Worm (Caenorhabditis elegans) whole organism, L2 larva: Measurements from ENCODE around the gene T21B10.3.

ENCODE experiments used
- C34F6.9 ChIP-seq: fragments of 150-350 bp; optimal IDR thresholded peaks from 2 replicates; lab custom pipeline; 2014; ENCODE audit warnings: missing biosample characterization, missing genetic modification characterization
- F13H6.1 ChIP-seq: sonication (generic microtip); optimal IDR thresholded peaks from 2 replicates; lab custom pipeline; 2016; ENCODE audit warnings: missing genetic modification characterization, missing compliant biosample characterization
- R02D3.7 ChIP-seq: fragments of 150-350 bp; optimal IDR thresholded peaks from 2 replicates; lab custom pipeline; 2014; ENCODE audit warnings: missing biosample characterization, missing genetic modification characterization
- ZK546.5 ChIP-seq: sonication (generic microtip); optimal IDR thresholded peaks from 2 replicates; lab custom pipeline; 2017; ENCODE audit warnings: missing biosample characterization, missing genetic modification characterization
- alr-1 ChIP-seq: fragments of 150-350 bp; optimal IDR thresholded peaks from 2 replicates; lab custom pipeline; 2014; ENCODE audit warnings: missing biosample characterization, missing genetic modification characterization
- aly-2 ChIP-seq: fragments of 150-350 bp; optimal IDR thresholded peaks from 2 replicates; lab custom pipeline; 2014; ENCODE audit warnings: missing biosample characterization, missing genetic modification characterization
- ama-1 ChIP-seq: fragments of 150-350 bp; optimal IDR thresholded peaks from 2 replicates; lab custom pipeline; 2018; ENCODE audit warnings: inconsistent platforms
- blmp-1 ChIP-seq: sonication (generic microtip); optimal IDR thresholded peaks from 2 replicates; lab custom pipeline; 2017; ENCODE audit warnings: missing genetic modification characterization, mild to moderate bottlenecking, missing compliant biosample characterization, antibody characterized with exemption, moderate library complexity; ENCODE audit not compliant: insufficient read depth
- ceh-16 ChIP-seq: fragments of 150-350 bp; optimal IDR thresholded peaks from 2 replicates; lab custom pipeline; 2014; ENCODE audit warnings: missing biosample characterization, missing genetic modification characterization
- ceh-82 ChIP-seq: fragments of 150-350 bp; optimal IDR thresholded peaks from 2 replicates; lab custom pipeline; 2014; ENCODE audit warnings: missing biosample characterization, missing genetic modification characterization
- crh-2 ChIP-seq: sonication (generic microtip); optimal IDR thresholded peaks from 2 replicates; lab custom pipeline; 2017; ENCODE audit warnings: missing biosample characterization, missing genetic modification characterization
- egl-27 ChIP-seq: sonication (generic microtip); optimal IDR thresholded peaks from 3 replicates; lab custom pipeline; 2017; ENCODE audit warnings: missing biosample characterization, missing genetic modification reagents, missing genetic modification characterization
- elt-1 ChIP-seq: fragments of 150-350 bp; optimal IDR thresholded peaks from 2 replicates; lab custom pipeline; 2014; ENCODE audit warnings: missing biosample characterization, missing genetic modification characterization
- elt-3 ChIP-seq: sonication (generic microtip); optimal IDR thresholded peaks from 2 replicates; lab custom pipeline; 2017; ENCODE audit warnings: missing biosample characterization, missing genetic modification characterization
- fos-1 ChIP-seq: fragments of 150-350 bp; optimal IDR thresholded peaks from 2 replicates; lab custom pipeline; 2014; ENCODE audit warnings: missing biosample characterization, missing genetic modification characterization
- gmeb-1 ChIP-seq: fragments of 150-350 bp; optimal IDR thresholded peaks from 2 replicates; lab custom pipeline; 2014; ENCODE audit warnings: missing biosample characterization, missing genetic modification characterization
- lin-11 ChIP-seq: fragments of 150-350 bp; sonication (generic microtip); optimal IDR thresholded peaks from 2 replicates; lab custom pipeline; 2014; ENCODE audit warnings: missing biosample characterization, missing genetic modification characterization, inconsistent platforms, mixed read lengths
- lin-13 ChIP-seq: fragments of 150-350 bp; optimal IDR thresholded peaks from 2 replicates; lab custom pipeline; 2014; ENCODE audit warnings: missing biosample characterization, missing genetic modification reagents, missing genetic modification characterization
- lsy-2 ChIP-seq, 2 experiments: fragments of 150-350 bp in 1 of 2; sonication (generic microtip) in 1 of 2; optimal IDR thresholded peaks; 2 replicates each; lab custom pipeline; 2014 to 2017; ENCODE audit warnings: missing biosample characterization in 2 of 2, missing genetic modification characterization in 2 of 2
- mab-5 ChIP-seq: fragments of 150-350 bp; optimal IDR thresholded peaks from 2 replicates; lab custom pipeline; 2014; ENCODE audit warnings: missing biosample characterization, missing genetic modification characterization
- mbf-1 ChIP-seq: sonication (generic microtip); optimal IDR thresholded peaks from 2 replicates; lab custom pipeline; 2017; ENCODE audit warnings: missing biosample characterization, missing genetic modification characterization
- mdl-1 ChIP-seq, 2 experiments: fragments of 150-350 bp in 1 of 2; sonication (generic microtip) in 1 of 2; optimal IDR thresholded peaks; 2 replicates each; lab custom pipeline; 2017; ENCODE audit warnings: missing biosample characterization in 2 of 2, missing genetic modification characterization in 2 of 2
- nhr-10 ChIP-seq: sonication (generic microtip); optimal IDR thresholded peaks from 2 replicates; lab custom pipeline; 2017; ENCODE audit warnings: missing biosample characterization, missing genetic modification characterization
- nhr-11 ChIP-seq: fragments of 150-350 bp; optimal IDR thresholded peaks from 2 replicates; lab custom pipeline; 2014; ENCODE audit warnings: missing biosample characterization, missing genetic modification characterization
- nhr-12 ChIP-seq: fragments of 150-350 bp; optimal IDR thresholded peaks from 2 replicates; lab custom pipeline; 2014; ENCODE audit warnings: missing biosample characterization, missing genetic modification characterization
- nhr-129 ChIP-seq: fragments of 150-350 bp; optimal IDR thresholded peaks from 2 replicates; lab custom pipeline; 2014; ENCODE audit warnings: missing biosample characterization, missing genetic modification characterization
- nhr-21 ChIP-seq: fragments of 150-350 bp; optimal IDR thresholded peaks from 2 replicates; lab custom pipeline; 2014; ENCODE audit warnings: missing biosample characterization, missing genetic modification characterization
- nhr-23 ChIP-seq: fragments of 150-350 bp; optimal IDR thresholded peaks from 2 replicates; lab custom pipeline; 2014; ENCODE audit warnings: missing biosample characterization, missing genetic modification reagents, missing genetic modification characterization
- nhr-237 ChIP-seq: fragments of 150-350 bp; optimal IDR thresholded peaks from 2 replicates; lab custom pipeline; 2014; ENCODE audit warnings: missing biosample characterization, missing genetic modification characterization
- nhr-25 ChIP-seq: fragments of 150-350 bp; sonication (generic microtip); optimal IDR thresholded peaks from 3 replicates; lab custom pipeline; 2014; ENCODE audit warnings: missing biosample characterization, missing genetic modification characterization
- nhr-6 ChIP-seq: fragments of 150-350 bp; optimal IDR thresholded peaks from 2 replicates; lab custom pipeline; 2014; ENCODE audit warnings: missing biosample characterization, missing genetic modification characterization
- nhr-77 ChIP-seq: fragments of 150-350 bp; optimal IDR thresholded peaks from 2 replicates; lab custom pipeline; 2014; ENCODE audit warnings: missing biosample characterization, missing genetic modification characterization
- peb-1 ChIP-seq: fragments of 150-350 bp; optimal IDR thresholded peaks from 2 replicates; lab custom pipeline; 2014; ENCODE audit warnings: missing biosample characterization, missing genetic modification characterization
- sem-4 ChIP-seq: fragments of 150-350 bp; optimal IDR thresholded peaks from 2 replicates; lab custom pipeline; 2014; ENCODE audit warnings: missing biosample characterization, missing genetic modification reagents, missing genetic modification characterization
- skn-1 ChIP-seq: sonication (generic microtip); optimal IDR thresholded peaks from 2 replicates; lab custom pipeline; 2017; ENCODE audit warnings: missing biosample characterization, missing genetic modification characterization
- sma-3 ChIP-seq: sonication (generic microtip); optimal IDR thresholded peaks from 2 replicates; lab custom pipeline; 2016; ENCODE audit warnings: missing genetic modification reagents, missing genetic modification characterization, missing compliant biosample characterization
- sma-9 ChIP-seq, 2 experiments: fragments of 150-350 bp in 1 of 2; sonication (generic microtip) in 1 of 2; optimal IDR thresholded peaks; 2 replicates each; lab custom pipeline; 2014 to 2016; ENCODE audit warnings: missing genetic modification characterization in 2 of 2, mild to moderate bottlenecking in 1 of 2, missing biosample characterization in 1 of 2, missing compliant biosample characterization in 1 of 2, missing genetic modification reagents in 1 of 2, moderate library complexity in 1 of 2
- snpc-4 ChIP-seq: fragments of 150-350 bp; optimal IDR thresholded peaks from 2 replicates; lab custom pipeline; 2014; ENCODE audit warnings: missing biosample characterization, missing genetic modification characterization
- unc-39 ChIP-seq: fragments of 150-350 bp; optimal IDR thresholded peaks from 2 replicates; lab custom pipeline; 2014; ENCODE audit warnings: missing biosample characterization, missing genetic modification characterization
- unc-55 ChIP-seq: fragments of 150-350 bp; sonication (generic microtip); optimal IDR thresholded peaks from 3 replicates; lab custom pipeline; 2014; ENCODE audit warnings: missing biosample characterization, missing genetic modification reagents, missing genetic modification characterization
- unc-62 ChIP-seq: fragments of 150-350 bp; optimal IDR thresholded peaks from 2 replicates; lab custom pipeline; 2014; ENCODE audit warnings: missing biosample characterization, missing genetic modification reagents, missing genetic modification characterization
- zag-1 ChIP-seq: fragments of 150-350 bp; optimal IDR thresholded peaks from 2 replicates; lab custom pipeline; 2014; ENCODE audit warnings: missing biosample characterization, missing genetic modification characterization
- ztf-1 ChIP-seq: fragments of 200-800 bp; sonication (Bioruptor generic); conservative IDR thresholded peaks from 2 replicates; pipeline ENCODE4 v1.3.6; 2022; ENCODE audit warnings: missing genetic modification characterization, missing compliant biosample characterization
- ztf-4 ChIP-seq: fragments of 150-350 bp; optimal IDR thresholded peaks from 2 replicates; lab custom pipeline; 2014; ENCODE audit warnings: missing biosample characterization, missing genetic modification characterization

T21B10.3 gene

ce11 chrII:8964835-8965234, 30.7 kb downstream of the T21B10.3 start, which contains the start of the genes ndub-3 and C18E9.2:
TSS of gene ndub-3 (minus strand) at chrII:8964890.
TSS of gene C18E9.2 (plus strand) at chrII:8965006.
- TF ChIP-seq mab-5 (tag; lab: Kevin White, UChicago) (no peak), sma-3 (GFP tag; lab: Kevin White, UChicago) (no peak), nhr-12 (tag; lab: Kevin White, UChicago) (no peak), nhr-237 (tag; lab: Kevin White, UChicago) (no peak), snpc-4 (no peak), lin-13 (GFP tag; lab: Kevin White, UChicago) (no peak), nhr-11 (tag; lab: Kevin White, UChicago) (no peak), gmeb-1 (tag; lab: Kevin White, UChicago) (no peak), nhr-129 (tag; lab: Kevin White, UChicago) (peak; percentile 60), ama-1 (lab: Kevin White, UChicago) (no peak), unc-39 (no peak), ztf-1 (GFP tag; lab: Robert Waterston, UW) (no peak), lin-11 (tag; lab: Kevin White, UChicago) (peak; percentile 52), nhr-25 (tag; lab: Kevin White, UChicago) (no peak), alr-1 (tag; lab: Kevin White, UChicago) (no peak), nhr-6 (tag; lab: Kevin White, UChicago) (no peak), egl-27 (tag; lab: Kevin White, UChicago) (no peak), unc-55 (GFP tag; lab: Kevin White, UChicago) (peak; percentile 78), lsy-2 (tag; optimal IDR thresholded peaks at IDR 0.05; lab: Kevin White, UChicago) (peak in 1 of 2 experiments; percentile 66), peb-1 (tag; lab: Kevin White, UChicago) (no peak), aly-2 (tag; lab: Kevin White, UChicago) (no peak), ceh-82 (tag; lab: Kevin White, UChicago) (no peak), ceh-16 (tag; lab: Kevin White, UChicago) (no peak), unc-62 (no peak), R02D3.7 (tag; lab: Kevin White, UChicago) (no peak), zag-1 (tag; lab: Kevin White, UChicago) (no peak), elt-3 (no peak), sem-4 (no peak), blmp-1 (tag; lab: Kevin White, UChicago) (no peak), ZK546.5 (tag; lab: Kevin White, UChicago) (no peak), mdl-1 (tag; optimal IDR thresholded peaks at IDR 0.05; lab: Kevin White, UChicago) (no peak), F13H6.1 (tag; lab: Kevin White, UChicago) (no peak), crh-2 (tag; lab: Kevin White, UChicago) (peak; percentile 40), nhr-21 (tag; lab: Kevin White, UChicago) (no peak), C34F6.9 (tag; lab: Kevin White, UChicago) (peak; percentile 55), skn-1 (tag; lab: Kevin White, UChicago) (no peak), mbf-1 (tag; lab: Kevin White, UChicago) (no peak), nhr-23 (tag; lab: Kevin White, UChicago) (no peak), fos-1 (peak; percentile 32)

ce11 chrII:8969251-8970183, 35.3 kb downstream of the T21B10.3 start, which contains the start of the genes szy-20 and C18E9.5:
TSS of gene szy-20 (minus strand) at chrII:8969333.
TSS of gene C18E9.5 (plus strand) at chrII:8969980.
- TF ChIP-seq ztf-4 (tag; lab: Kevin White, UChicago): peak; percentile 41
- TF ChIP-seq crh-2 (tag; lab: Kevin White, UChicago): peak; percentile 75
- peak; percentile 90 for TF ChIP-seq C34F6.9 (tag; lab: Kevin White, UChicago)
- no peak for TF ChIP-seq nhr-12 (tag; lab: Kevin White, UChicago)
- TF ChIP-seq alr-1 (tag; lab: Kevin White, UChicago): no peak
- peak; percentile 50 for TF ChIP-seq nhr-21 (tag; lab: Kevin White, UChicago)
- no peak for TF ChIP-seq ztf-1 (GFP tag; lab: Robert Waterston, UW)
- TF ChIP-seq mab-5 (tag; lab: Kevin White, UChicago): peak; percentile 88
- peak; percentile 71 for TF ChIP-seq egl-27 (tag; lab: Kevin White, UChicago)
- TF ChIP-seq mdl-1 (tag; optimal IDR thresholded peaks at IDR 0.05; lab: Kevin White, UChicago): peak in 1 of 2 experiments; percentile 23
- no peak for TF ChIP-seq ceh-16 (tag; lab: Kevin White, UChicago)
- peak; percentile 96 for TF ChIP-seq gmeb-1 (tag; lab: Kevin White, UChicago)
- TF ChIP-seq nhr-25 (tag; lab: Kevin White, UChicago): peak; percentile 81
- TF ChIP-seq zag-1 (tag; lab: Kevin White, UChicago): peak; percentile 73
- TF ChIP-seq F13H6.1 (tag; lab: Kevin White, UChicago): peak; percentile 83
- TF ChIP-seq nhr-10: peak; percentile 35
- peak; percentile 59 for TF ChIP-seq sma-3 (GFP tag; lab: Kevin White, UChicago)
- TF ChIP-seq sem-4: peak; percentile 1
- TF ChIP-seq nhr-77 (tag; lab: Kevin White, UChicago): no peak
- peak; percentile 74 for TF ChIP-seq sma-9 (GFP tag; optimal IDR thresholded peaks at IDR 0.05; lab: Kevin White, UChicago)
- TF ChIP-seq sma-9 (tag; optimal IDR thresholded peaks at IDR 0.05; lab: Kevin White, UChicago): no peak
- TF ChIP-seq fos-1: peak; percentile 94
- TF ChIP-seq ZK546.5 (tag; lab: Kevin White, UChicago): peak; percentile 50
- TF ChIP-seq R02D3.7 (tag; lab: Kevin White, UChicago): peak; percentile 63
- peak; percentile 26 for TF ChIP-seq snpc-4
- TF ChIP-seq lin-13 (GFP tag; lab: Kevin White, UChicago): peak; percentile 82
- TF ChIP-seq unc-55 (GFP tag; lab: Kevin White, UChicago): peak; percentile 93
- TF ChIP-seq lsy-2 (tag; optimal IDR thresholded peaks at IDR 0.05; lab: Kevin White, UChicago): peak; percentile 86 to 94
- TF ChIP-seq nhr-129 (tag; lab: Kevin White, UChicago): peak; percentile 71
- TF ChIP-seq elt-1 (tag; lab: Kevin White, UChicago): no peak
- TF ChIP-seq lin-11 (tag; lab: Kevin White, UChicago): peak; percentile 61
